Fruit fly (Drosophila melanogaster): ENCODE data around the gene prd.
A peak's percentile ranks its signal among the peaks of the same experiment; 100 is the strongest.

prd gene

DNA sequence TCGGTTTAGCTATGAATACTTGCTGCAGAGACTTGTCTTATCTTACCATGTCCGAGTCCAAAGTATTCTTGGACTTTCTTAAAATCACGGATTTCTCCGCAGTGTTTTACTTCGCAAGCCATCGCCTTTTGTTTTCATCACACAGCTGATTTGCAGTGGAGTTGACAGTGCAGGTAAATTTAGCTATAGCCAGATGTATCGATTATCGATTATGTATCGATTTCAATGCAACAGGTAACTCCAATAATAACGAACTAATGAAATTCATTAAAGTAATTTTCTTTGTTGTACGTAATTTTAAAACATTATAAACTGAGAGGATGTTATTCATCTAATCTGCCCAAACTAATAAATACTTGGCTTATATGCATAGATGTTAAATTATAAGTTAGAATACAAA is 22.6 kb downstream of the prd start, which contains the start of gene Rab3-GAP:
TSS of gene Rab3-GAP (minus strand) at position 150 of the 400 bp plus-strand sequence.
- TF ChIP-seq Sp1 (GFP tag; optimal IDR thresholded peaks at IDR 0.05) (peak; percentile 27), brk (GFP tag; optimal IDR thresholded peaks at IDR 0.05) (no peak), OdsH (GFP tag; optimal IDR thresholded peaks at IDR 0.05) (peak; percentile 5), HLH106 (tag; optimal IDR thresholded peaks at IDR 0.05) (peak; percentile 24), Myc (optimal IDR thresholded peaks at IDR 0.05) (peak; percentile 74), usp (GFP tag; optimal IDR thresholded peaks at IDR 0.05) (no peak), Mio (GFP tag; optimal IDR thresholded peaks at IDR 0.05) (no peak), tai (GFP tag; optimal IDR thresholded peaks at IDR 0.05) (no peak), CG9705 (GFP tag; optimal IDR thresholded peaks at IDR 0.05) (no peak), rgr (GFP tag; optimal IDR thresholded peaks at IDR 0.05) (no peak), jim (GFP tag; optimal IDR thresholded peaks at IDR 0.05) (no peak), Dif (GFP tag; optimal IDR thresholded peaks at IDR 0.05; ENCODE audit: partially characterized antibody) (no peak), foxo (GFP tag; optimal IDR thresholded peaks at IDR 0.05) (peak in 1 of 2 experiments; percentile 28), h (GFP tag; optimal IDR thresholded peaks at IDR 0.05) (no peak), Rel (GFP tag; optimal IDR thresholded peaks at IDR 0.05) (no peak), Rel (tag; optimal IDR thresholded peaks at IDR 0.05) (no peak)

DNA sequence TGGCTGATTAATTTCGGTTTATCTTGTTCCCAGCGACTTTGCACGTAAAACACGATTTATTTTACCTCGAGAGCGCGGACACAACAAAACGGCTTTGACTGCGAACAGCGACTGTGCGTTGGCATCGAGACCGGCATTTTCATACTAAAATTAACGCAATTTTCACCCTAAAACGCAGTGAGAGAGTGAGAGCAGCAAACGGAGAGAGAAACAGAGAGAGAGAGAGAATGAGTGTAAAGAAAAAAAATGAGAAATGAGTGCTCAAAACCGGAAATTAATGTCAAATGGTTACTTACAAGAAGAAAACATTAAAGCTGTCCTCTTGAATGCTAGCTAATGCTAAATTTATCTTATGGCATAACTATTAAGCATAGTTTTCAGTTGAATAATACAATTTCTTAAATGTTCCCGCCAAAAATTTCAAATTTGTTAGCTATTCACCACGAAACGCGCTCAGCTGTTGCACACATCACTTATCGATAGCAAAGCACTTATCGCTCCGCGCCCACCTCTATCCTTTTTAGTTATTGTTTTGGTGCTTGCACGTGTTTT is 29.7 kb downstream of the prd start, which contains the start of the genes JhI-21, RpL7-like and CG34164:
TSS of gene JhI-21 (minus strand) at position 206 of the 552 bp plus-strand sequence.
TSS of gene RpL7-like (plus strand) at position 490 of the 552 bp plus-strand sequence.
TSS of gene CG34164 (plus strand) at position 512 of the 552 bp plus-strand sequence.
- TF ChIP-seq woc (GFP tag; optimal IDR thresholded peaks at IDR 0.05): no peak
- TF ChIP-seq fru (GFP tag; optimal IDR thresholded peaks at IDR 0.05): no peak
- TF ChIP-seq GATAd (GFP tag; optimal IDR thresholded peaks at IDR 0.05): no peak
- no peak for TF ChIP-seq sv (GFP tag; optimal IDR thresholded peaks at IDR 0.05)
- peak; percentile 75 to 89 for TF ChIP-seq dl (GFP tag; optimal IDR thresholded peaks at IDR 0.05; ENCODE audit: insufficient read depth in 1 of 2, partially characterized antibody in 2 of 2)
- no peak for TF ChIP-seq jim (GFP tag; optimal IDR thresholded peaks at IDR 0.05)
- TF ChIP-seq Jra (GFP tag; optimal IDR thresholded peaks at IDR 0.05): no peak
- peak; percentile 7 for TF ChIP-seq h (GFP tag; optimal IDR thresholded peaks at IDR 0.05)
- peak; percentile 12 for TF ChIP-seq Myc (optimal IDR thresholded peaks at IDR 0.05)
- no peak for TF ChIP-seq tai (GFP tag; optimal IDR thresholded peaks at IDR 0.05)
- TF ChIP-seq N (GFP tag; optimal IDR thresholded peaks at IDR 0.05): no peak
- TF ChIP-seq brk (GFP tag; optimal IDR thresholded peaks at IDR 0.05): no peak
- TF ChIP-seq CG32264 (GFP tag; optimal IDR thresholded peaks at IDR 0.05): no peak
- no peak for TF ChIP-seq br (GFP tag; optimal IDR thresholded peaks at IDR 0.05)
- peak; percentile 47 for TF ChIP-seq Sp1 (GFP tag; optimal IDR thresholded peaks at IDR 0.05)
- no peak for TF ChIP-seq sage (GFP tag; optimal IDR thresholded peaks at IDR 0.05)
- no peak for TF ChIP-seq usp (GFP tag; optimal IDR thresholded peaks at IDR 0.05)
- TF ChIP-seq HLH106 (tag; optimal IDR thresholded peaks at IDR 0.05): no peak
- TF ChIP-seq dmrt93B (GFP tag; optimal IDR thresholded peaks at IDR 0.05): no peak
- TF ChIP-seq Rel (GFP tag; optimal IDR thresholded peaks at IDR 0.05): no peak
- no peak for TF ChIP-seq Rel (tag; optimal IDR thresholded peaks at IDR 0.05)
- TF ChIP-seq ey (GFP tag; optimal IDR thresholded peaks at IDR 0.05): no peak
- TF ChIP-seq pan (optimal IDR thresholded peaks at IDR 0.05): no peak
- no peak for TF ChIP-seq rgr (GFP tag; optimal IDR thresholded peaks at IDR 0.05)
- no peak for TF ChIP-seq Mio (GFP tag; optimal IDR thresholded peaks at IDR 0.05)
- TF ChIP-seq foxo (GFP tag; optimal IDR thresholded peaks at IDR 0.05): peak in 1 of 2 experiments; percentile 6
- TF ChIP-seq Vsx2 (GFP tag; optimal IDR thresholded peaks at IDR 0.05; ENCODE audit: partially characterized antibody): peak; percentile 72
- peak; percentile 96 for TF ChIP-seq Dif (GFP tag; optimal IDR thresholded peaks at IDR 0.05; ENCODE audit: partially characterized antibody)
- TF ChIP-seq OdsH (GFP tag; optimal IDR thresholded peaks at IDR 0.05): no peak

DNA sequence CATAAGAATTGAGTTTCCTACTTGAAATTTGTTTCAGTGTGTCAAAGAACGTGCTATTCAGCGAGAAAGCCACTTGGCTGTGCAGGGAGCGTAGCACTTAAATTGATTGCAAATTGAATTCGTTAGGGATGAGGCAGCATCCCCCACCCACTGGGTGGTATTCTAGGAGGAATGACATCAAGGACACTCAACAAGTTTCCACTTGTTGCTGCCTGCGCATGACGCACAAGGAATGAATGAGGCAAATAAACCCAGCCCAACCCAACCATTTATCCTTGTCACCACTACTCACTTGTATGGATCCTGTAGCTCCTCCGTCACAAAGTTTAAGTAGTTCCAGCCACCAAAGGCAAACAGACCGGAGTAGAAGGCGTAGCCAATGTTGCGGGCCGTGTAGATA is 32.3 kb downstream of the prd start:
- no peak for TF ChIP-seq Myc (optimal IDR thresholded peaks at IDR 0.05)

DNA sequence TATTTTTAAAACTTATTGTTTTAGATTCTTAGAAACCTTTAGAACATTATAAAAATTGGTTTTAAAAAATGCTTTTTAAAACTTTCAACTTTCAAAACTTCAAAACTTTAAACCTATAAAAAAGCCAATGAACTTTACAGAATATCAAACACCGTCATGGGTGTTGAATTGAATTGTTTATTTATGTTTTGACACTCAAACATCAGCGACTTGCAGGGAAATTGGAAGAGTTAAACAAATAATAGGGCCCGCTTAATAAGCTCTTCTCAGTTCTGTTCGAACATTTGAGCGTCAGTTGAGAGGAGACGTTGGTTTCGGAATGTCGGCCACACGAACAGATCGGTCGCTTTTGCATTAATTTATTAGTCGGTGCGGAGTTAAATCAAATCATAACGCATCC is 36.5 kb downstream of the prd start, which contains the start of gene PLCXD:
TSS of gene PLCXD (plus strand) at position 286 of the 400 bp plus-strand sequence.
- no peak for TF ChIP-seq ey (GFP tag; optimal IDR thresholded peaks at IDR 0.05)
- TF ChIP-seq pan (optimal IDR thresholded peaks at IDR 0.05): no peak
- no peak for TF ChIP-seq Dfd (GFP tag; optimal IDR thresholded peaks at IDR 0.05)
- TF ChIP-seq sv (GFP tag; optimal IDR thresholded peaks at IDR 0.05): no peak
- no peak for TF ChIP-seq dl (GFP tag; optimal IDR thresholded peaks at IDR 0.05; ENCODE audit: insufficient read depth in 1 of 2, partially characterized antibody in 2 of 2)
- no peak for TF ChIP-seq woc (GFP tag; optimal IDR thresholded peaks at IDR 0.05)
- no peak for TF ChIP-seq HLH106 (tag; optimal IDR thresholded peaks at IDR 0.05)
- TF ChIP-seq Hr83 (GFP tag; optimal IDR thresholded peaks at IDR 0.05; ENCODE audit: poor library complexity, severe bottlenecking): no peak
- no peak for TF ChIP-seq lola (GFP tag; optimal IDR thresholded peaks at IDR 0.05)
- no peak for TF ChIP-seq h (GFP tag; optimal IDR thresholded peaks at IDR 0.05)
- no peak for TF ChIP-seq Vsx2 (GFP tag; optimal IDR thresholded peaks at IDR 0.05; ENCODE audit: partially characterized antibody)
- no peak for TF ChIP-seq br (GFP tag; optimal IDR thresholded peaks at IDR 0.05)
- TF ChIP-seq Abd-B (GFP tag; optimal IDR thresholded peaks at IDR 0.05): no peak
- TF ChIP-seq Mio (GFP tag; optimal IDR thresholded peaks at IDR 0.05): no peak
